Worm (Caenorhabditis elegans) whole organism, L4/young adult: ENCODE data around the gene C12D12.1.

ENCODE experiments used
- W03F9.2 ChIP-seq: fragments of 150-350 bp; optimal IDR thresholded peaks from 2 replicates; lab custom pipeline; 2014; ENCODE audit warnings: missing biosample characterization, missing genetic modification characterization
- dao-5 ChIP-seq: sonication (generic microtip); optimal IDR thresholded peaks from 2 replicates; lab custom pipeline; 2016; ENCODE audit warnings: missing genotype, missing genetic modification characterization, moderate library complexity, missing compliant biosample characterization
- him-1 ChIP-seq: sonication (generic microtip); optimal IDR thresholded peaks from 2 replicates; lab custom pipeline; 2016; ENCODE audit warnings: missing genotype, missing genetic modification reagents, missing genetic modification characterization, missing compliant biosample characterization

C12D12.1 gene

ce11 chrX:3479950-3480349, 19.1 kb upstream of the C12D12.1 start, which contains the start of gene wrt-6:
Gene wrt-6, plus strand, starts transcription at chrX:3480250.
- TF ChIP-seq him-1 (no peak), W03F9.2 (no peak), dao-5 (tag; lab: Kevin White, UChicago) (no peak)

ce11 chrX:3488074-3488688, 10.9 kb upstream of the C12D12.1 start:
- TF ChIP-seq dao-5 (tag; lab: Kevin White, UChicago) (no peak), him-1 (no peak), W03F9.2 (no peak)

ce11 chrX:3488993-3489392, 10.1 kb upstream of the C12D12.1 start, which contains the start of gene C12D12.3:
Gene C12D12.3, plus strand, starts transcription at chrX:3489293.
- TF ChIP-seq dao-5 (tag; lab: Kevin White, UChicago), result no peak
- TF ChIP-seq him-1, result no peak
- TF ChIP-seq W03F9.2, result no peak

ce11 chrX:3492431-3492830, 6.6 kb upstream of the C12D12.1 start:
- TF ChIP-seq him-1, result no peak
- TF ChIP-seq W03F9.2, result no peak
- TF ChIP-seq dao-5 (tag; lab: Kevin White, UChicago), result no peak

ce11 chrX:3494634-3495033, 4.4 kb upstream of the C12D12.1 start:
- TF ChIP-seq him-1, result no peak
- TF ChIP-seq dao-5 (tag; lab: Kevin White, UChicago), result no peak
- no peak for TF ChIP-seq W03F9.2

ce11 chrX:3495776-3496175, 3.3 kb upstream of the C12D12.1 start, which contains the start of gene glt-1:
Gene glt-1, plus strand, starts transcription at chrX:3496026.
- TF ChIP-seq W03F9.2 (no peak), him-1 (no peak), dao-5 (tag; lab: Kevin White, UChicago) (no peak)

ce11 chrX:3499867-3500266, 814 bp downstream of the C12D12.1 start:
- TF ChIP-seq dao-5 (tag; lab: Kevin White, UChicago), result no peak
- TF ChIP-seq him-1, result no peak
- TF ChIP-seq W03F9.2, result no peak

ce11 chrX:3500357-3500756, 1.3 kb downstream of the C12D12.1 start:
- TF ChIP-seq him-1, result no peak
- no peak for TF ChIP-seq dao-5 (tag; lab: Kevin White, UChicago)
- no peak for TF ChIP-seq W03F9.2

- TF ChIP-seq dao-5 (tag; lab: Kevin White, UChicago), result no peak
These were observed 1.9 kb downstream of the C12D12.1 start for ce11 chrX:3500903-3501302.

ce11 chrX:3503025-3503424, 4.0 kb downstream of the C12D12.1 start:
- TF ChIP-seq him-1, result no peak
- TF ChIP-seq dao-5 (tag; lab: Kevin White, UChicago), result no peak
- TF ChIP-seq W03F9.2, result no peak

- TF ChIP-seq him-1, result no peak
- no peak for TF ChIP-seq dao-5 (tag; lab: Kevin White, UChicago)
- TF ChIP-seq W03F9.2, result no peak
These were observed 6.0 kb downstream of the C12D12.1 start for ce11 chrX:3505062-3505461.

ce11 chrX:3506556-3506955, 7.5 kb downstream of the C12D12.1 start:
- no peak for TF ChIP-seq him-1
- TF ChIP-seq dao-5 (tag; lab: Kevin White, UChicago), result no peak
- no peak for TF ChIP-seq W03F9.2

- TF ChIP-seq W03F9.2 (no peak), dao-5 (tag; lab: Kevin White, UChicago) (no peak), him-1 (no peak)
These were observed 8.2 kb downstream of the C12D12.1 start for ce11 chrX:3507214-3507613.

ce11 chrX:3508906-3509305, 9.9 kb downstream of the C12D12.1 start, which contains the start of gene sox-4:
Gene sox-4, minus strand, starts transcription at chrX:3509006.
- TF ChIP-seq dao-5 (tag; lab: Kevin White, UChicago), result no peak
- TF ChIP-seq him-1, result no peak
- TF ChIP-seq W03F9.2, result no peak

ce11 chrX:3513715-3514114, 14.7 kb downstream of the C12D12.1 start:
- TF ChIP-seq dao-5 (tag; lab: Kevin White, UChicago) (no peak), him-1 (no peak)

- TF ChIP-seq dao-5 (tag; lab: Kevin White, UChicago) (no peak), W03F9.2 (no peak), him-1 (no peak)
These were observed 18.1 kb downstream of the C12D12.1 start for ce11 chrX:3517141-3517540.
